Worm (Caenorhabditis elegans): ENCODE data around the gene srx-5.

Gene srx-5

DNA sequence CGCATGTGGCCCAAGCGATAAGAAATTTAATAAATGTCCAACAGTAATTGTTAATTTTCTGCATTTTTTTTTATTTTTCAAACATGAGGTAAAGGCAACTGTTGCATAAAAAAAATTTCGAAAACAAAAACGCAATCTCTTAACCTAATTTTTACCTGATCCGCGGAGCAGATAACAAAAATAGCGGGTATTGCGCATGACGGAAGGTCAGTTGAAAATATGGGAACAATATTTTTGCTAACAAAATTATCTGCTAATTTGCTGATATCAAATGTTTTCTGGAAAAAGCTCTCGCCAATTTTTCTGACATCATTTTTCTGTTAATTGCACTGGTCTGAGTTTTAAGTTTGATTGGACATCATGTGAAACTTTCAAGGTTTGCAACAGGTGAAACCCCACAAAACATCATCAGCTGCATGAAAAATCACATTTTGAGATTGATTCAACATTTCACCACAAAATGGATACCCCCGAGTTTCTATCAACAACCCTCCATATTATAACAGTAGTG lies 35.5 kb upstream of the srx-5 start, which contains the start of the genes F31F4.11 and srh-266:
Gene F31F4.11, minus strand, starts transcription at position 101 of the 511 bp plus-strand sequence.
Gene srh-266, plus strand, starts transcription at position 461 of the 511 bp plus-strand sequence.
- TF ChIP-seq hmg-4 (GFP tag; optimal IDR thresholded peaks at IDR 0.05), result no peak
- TF ChIP-seq B0310.2 (tag; optimal IDR thresholded peaks at IDR 0.05), result no peak
- TF ChIP-seq tbx-37 (GFP tag; conservative IDR thresholded peaks at IDR 0.05), result no peak
- TF ChIP-seq ets-7 (tag; optimal IDR thresholded peaks at IDR 0.05), result no peak
- no peak for TF ChIP-seq sea-1 (GFP tag; conservative IDR thresholded peaks at IDR 0.05)
- TF ChIP-seq ceh-13 (GFP tag; optimal IDR thresholded peaks at IDR 0.05), result no peak
- TF ChIP-seq hmbx-1 (tag; optimal IDR thresholded peaks at IDR 0.05), result no peak
- no peak for TF ChIP-seq flt-1 (GFP tag; IDR thresholded peaks at IDR 0.05)
- TF ChIP-seq tra-4 (tag; optimal IDR thresholded peaks at IDR 0.05), result no peak
- TF ChIP-seq scrt-1 (GFP tag; IDR thresholded peaks at IDR 0.05), result no peak
- no peak for TF ChIP-seq hnd-1 (tag; optimal IDR thresholded peaks at IDR 0.05)
- no peak for TF ChIP-seq tbx-11 (GFP tag; IDR thresholded peaks at IDR 0.05)

DNA sequence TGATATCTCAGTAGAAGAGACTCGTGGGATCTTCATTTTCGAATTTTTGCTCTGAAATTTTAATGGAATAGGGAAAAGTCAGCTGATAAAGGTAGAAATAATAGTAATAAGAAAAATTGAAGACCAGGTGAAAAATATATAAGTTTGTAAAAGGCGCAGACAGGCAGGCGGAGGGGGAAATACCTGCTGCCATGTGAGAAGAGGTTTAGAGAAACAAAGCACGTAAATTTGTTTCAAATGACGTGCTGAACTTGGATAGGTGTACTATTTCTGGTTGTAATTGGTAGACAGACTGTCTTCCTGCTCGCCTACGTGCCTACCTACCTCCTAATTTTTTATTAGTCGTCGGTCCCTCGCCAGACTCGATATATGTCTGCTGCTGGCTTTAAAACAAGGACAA lies 32.4 kb upstream of the srx-5 start, which contains the start of gene nhr-180:
Gene nhr-180, minus strand, starts transcription at position 52 of the 400 bp plus-strand sequence.
- TF ChIP-seq hnd-1 (tag; optimal IDR thresholded peaks at IDR 0.05), result no peak
- TF ChIP-seq tbx-37 (GFP tag; conservative IDR thresholded peaks at IDR 0.05), result no peak
- TF ChIP-seq ets-7 (tag; optimal IDR thresholded peaks at IDR 0.05), result no peak
- TF ChIP-seq aly-1 (tag; optimal IDR thresholded peaks at IDR 0.05), result no peak
- TF ChIP-seq hmg-4 (GFP tag; optimal IDR thresholded peaks at IDR 0.05), result no peak
- TF ChIP-seq ceh-36 (tag; optimal IDR thresholded peaks at IDR 0.05), result no peak
- no peak for TF ChIP-seq ama-1 (optimal IDR thresholded peaks at IDR 0.05)
- no peak for TF ChIP-seq pes-1 (GFP tag; IDR thresholded peaks at IDR 0.05)
- TF ChIP-seq sea-1 (GFP tag; conservative IDR thresholded peaks at IDR 0.05), result no peak
- TF ChIP-seq scrt-1 (GFP tag; IDR thresholded peaks at IDR 0.05), result no peak
- TF ChIP-seq B0310.2 (tag; optimal IDR thresholded peaks at IDR 0.05), result no peak
- no peak for TF ChIP-seq F13C5.2 (tag; optimal IDR thresholded peaks at IDR 0.05)

DNA sequence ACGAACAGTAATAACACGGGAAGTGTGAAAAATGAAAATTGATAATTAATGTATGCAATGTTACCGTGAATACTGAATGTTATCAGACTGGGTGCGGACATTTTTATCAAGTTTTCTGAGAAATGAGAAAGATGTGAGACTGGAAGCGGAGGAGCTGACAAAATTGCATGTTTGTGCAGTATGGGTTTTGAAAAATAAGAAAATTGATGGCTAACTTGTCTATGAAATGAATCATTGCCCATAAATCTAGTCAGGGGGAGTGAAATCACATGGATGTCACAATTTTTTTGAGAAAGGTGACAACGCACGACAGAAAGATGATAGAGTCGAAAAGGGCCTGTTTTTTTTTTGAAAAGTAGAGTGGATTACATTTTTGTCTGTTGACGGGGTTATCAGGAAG lies 28.5 kb upstream of the srx-5 start, which contains the start of gene sru-24:
Gene sru-24, minus strand, starts transcription at position 101 of the 400 bp plus-strand sequence.
- no peak for TF ChIP-seq B0310.2 (tag; optimal IDR thresholded peaks at IDR 0.05)
- no peak for TF ChIP-seq ama-1 (optimal IDR thresholded peaks at IDR 0.05)

DNA sequence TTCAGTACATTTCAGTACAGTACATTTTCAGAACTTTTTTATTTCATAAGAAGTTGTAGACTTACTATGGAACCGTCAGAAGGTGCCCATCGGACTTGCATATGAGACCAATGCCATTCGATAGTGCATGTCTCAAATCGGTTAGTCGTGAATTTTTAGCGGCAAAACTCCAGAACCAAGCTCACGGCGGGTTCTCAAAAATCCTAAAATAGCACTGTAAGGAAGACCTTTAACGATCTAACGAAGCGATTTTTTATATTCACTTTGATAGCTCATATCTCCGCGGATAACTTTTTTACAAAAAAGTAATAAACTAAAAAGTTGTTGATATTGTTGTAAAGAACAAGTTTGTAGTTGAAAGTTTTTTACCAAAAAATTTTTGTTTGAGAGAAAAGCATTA lies 25.7 kb upstream of the srx-5 start, which contains the start of gene sru-25:
Gene sru-25, minus strand, starts transcription at position 101 of the 400 bp plus-strand sequence.
- TF ChIP-seq F13C5.2 (tag; optimal IDR thresholded peaks at IDR 0.05), result no peak

DNA sequence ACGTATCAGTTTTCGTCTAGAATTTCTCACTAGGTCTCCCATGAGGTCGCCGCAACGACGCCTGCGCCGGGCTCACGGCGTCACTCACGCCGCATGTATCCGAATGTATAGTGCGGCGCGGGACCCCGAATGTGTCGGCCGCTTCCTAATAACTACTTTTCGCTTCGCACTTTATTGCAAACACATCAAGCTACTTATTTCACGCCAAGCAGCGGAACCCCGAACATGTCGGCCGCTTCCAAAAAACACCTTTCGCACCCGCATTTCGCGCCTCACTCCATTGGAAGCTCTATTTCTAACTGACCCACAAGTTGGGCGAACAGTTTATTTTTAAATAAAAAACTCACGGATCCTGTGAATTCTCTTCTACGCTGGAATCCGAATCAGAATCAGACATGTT lies 23.8 kb upstream of the srx-5 start:
- TF ChIP-seq hmg-4 (GFP tag; optimal IDR thresholded peaks at IDR 0.05) (no peak), tbx-37 (GFP tag; conservative IDR thresholded peaks at IDR 0.05) (no peak), hnd-1 (tag; optimal IDR thresholded peaks at IDR 0.05) (no peak), tbx-11 (GFP tag; IDR thresholded peaks at IDR 0.05) (no peak)

DNA sequence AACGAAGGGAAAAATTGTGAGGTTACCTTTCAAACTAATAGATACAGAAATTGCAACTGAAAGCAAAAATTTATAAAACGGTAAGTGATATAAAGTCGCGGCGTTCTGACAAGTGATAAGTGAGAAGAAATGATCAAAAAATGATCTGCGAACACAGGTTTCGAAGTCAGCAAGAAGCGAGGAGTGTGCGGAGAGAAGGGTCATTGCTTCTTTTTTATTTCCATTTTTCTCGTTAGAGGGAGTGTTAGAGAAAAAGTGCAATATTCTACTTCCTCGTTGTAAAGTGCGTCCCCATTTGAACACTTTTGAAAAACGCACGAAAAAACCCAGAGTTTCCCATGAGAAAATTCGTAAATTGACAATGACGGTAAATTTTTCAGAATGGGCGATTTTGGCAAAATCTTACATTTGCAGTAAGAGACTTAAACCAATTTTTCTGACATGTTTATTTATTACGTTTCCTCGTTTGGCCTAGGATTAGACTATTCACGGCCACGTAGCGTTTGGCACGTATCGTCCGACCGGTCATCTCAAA lies 23.3 kb upstream of the srx-5 start, which contains the start of the genes fbxa-72 and srx-21:
Gene fbxa-72, minus strand, starts transcription at position 204 of the 535 bp plus-strand sequence.
Gene srx-21, plus strand, starts transcription at position 485 of the 535 bp plus-strand sequence.
- TF ChIP-seq scrt-1 (GFP tag; IDR thresholded peaks at IDR 0.05), result no peak
- no peak for TF ChIP-seq ceh-13 (GFP tag; optimal IDR thresholded peaks at IDR 0.05)

DNA sequence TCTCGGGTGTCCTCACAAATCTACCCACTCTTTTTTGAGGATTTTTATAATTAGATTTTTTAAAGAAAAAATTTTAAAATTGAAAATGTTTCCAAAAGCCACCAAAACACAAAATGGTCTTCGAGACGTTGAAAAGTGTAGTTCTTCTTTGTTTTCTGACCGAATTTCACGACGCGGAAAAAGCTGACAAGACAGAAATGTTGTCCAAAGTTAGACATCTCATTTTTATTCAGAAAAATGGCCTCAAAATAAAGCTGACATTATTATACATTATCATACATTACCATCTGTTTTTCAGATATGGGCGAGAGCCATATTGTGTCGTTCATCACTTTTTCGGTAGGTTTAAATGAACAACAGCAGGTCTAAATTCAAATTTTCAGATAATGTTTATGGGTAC lies 20.2 kb upstream of the srx-5 start, which contains the start of gene srx-22:
Gene srx-22, plus strand, starts transcription at position 301 of the 400 bp plus-strand sequence.
- TF ChIP-seq pes-1 (GFP tag; IDR thresholded peaks at IDR 0.05) (no peak), ceh-13 (GFP tag; optimal IDR thresholded peaks at IDR 0.05) (no peak), tra-4 (tag; optimal IDR thresholded peaks at IDR 0.05) (no peak), hmbx-1 (tag; optimal IDR thresholded peaks at IDR 0.05) (no peak), aly-1 (tag; optimal IDR thresholded peaks at IDR 0.05) (no peak)

DNA sequence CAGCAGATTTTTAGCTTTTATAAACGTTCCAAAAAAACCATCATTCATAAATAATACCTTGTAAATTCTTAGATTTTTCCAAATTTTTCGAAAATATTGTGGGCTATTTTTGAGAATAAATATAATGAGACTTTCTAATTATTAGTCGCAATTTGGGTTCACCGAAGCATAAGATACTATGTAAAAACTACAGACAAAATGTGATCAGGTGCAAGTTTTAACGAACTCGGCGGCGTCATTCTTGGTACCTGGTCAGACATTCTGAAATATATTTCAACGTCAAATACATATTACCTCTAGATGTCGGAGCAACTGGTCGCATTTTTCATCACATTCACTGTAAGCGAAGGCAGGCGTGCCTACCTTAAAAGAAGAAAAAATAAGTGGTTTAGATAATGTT lies 17.8 kb upstream of the srx-5 start, which contains the start of gene srx-23:
Gene srx-23, plus strand, starts transcription at position 301 of the 400 bp plus-strand sequence.
- TF ChIP-seq F13C5.2 (tag; optimal IDR thresholded peaks at IDR 0.05), result no peak
- no peak for TF ChIP-seq ama-1 (optimal IDR thresholded peaks at IDR 0.05)
- TF ChIP-seq aly-1 (tag; optimal IDR thresholded peaks at IDR 0.05), result no peak
- TF ChIP-seq flt-1 (GFP tag; IDR thresholded peaks at IDR 0.05), result no peak

DNA sequence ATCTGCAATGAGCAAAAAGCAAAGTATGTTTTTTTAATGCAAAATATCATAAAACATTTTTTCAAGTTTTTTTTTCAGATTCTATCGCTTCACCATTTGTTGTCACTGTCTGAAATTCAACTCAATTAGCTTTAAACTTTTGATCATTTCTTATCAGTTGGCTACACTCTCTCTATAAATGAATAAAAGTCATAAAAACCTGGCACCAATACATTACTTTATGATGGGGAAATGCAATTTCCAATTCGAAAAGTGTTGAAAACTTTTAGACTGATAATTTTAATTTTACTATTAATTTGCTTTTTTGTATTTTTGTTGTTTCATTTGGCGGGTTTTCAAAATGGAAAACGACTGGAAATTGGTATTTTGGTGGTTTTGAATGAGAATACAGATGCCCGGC lies 16.0 kb upstream of the srx-5 start, which contains the start of gene F31F4.1:
Gene F31F4.1, plus strand, starts transcription at position 203 of the 400 bp plus-strand sequence.
- TF ChIP-seq aly-1 (tag; optimal IDR thresholded peaks at IDR 0.05), result no peak
- no peak for TF ChIP-seq scrt-1 (GFP tag; IDR thresholded peaks at IDR 0.05)
- no peak for TF ChIP-seq tbx-11 (GFP tag; IDR thresholded peaks at IDR 0.05)
- TF ChIP-seq ama-1 (optimal IDR thresholded peaks at IDR 0.05), result no peak
- TF ChIP-seq ceh-36 (tag; optimal IDR thresholded peaks at IDR 0.05), result no peak
- TF ChIP-seq pes-1 (GFP tag; IDR thresholded peaks at IDR 0.05), result no peak
- TF ChIP-seq ets-7 (tag; optimal IDR thresholded peaks at IDR 0.05), result no peak
- TF ChIP-seq tbx-37 (GFP tag; conservative IDR thresholded peaks at IDR 0.05), result no peak
- no peak for TF ChIP-seq sea-1 (GFP tag; conservative IDR thresholded peaks at IDR 0.05)
- TF ChIP-seq ceh-13 (GFP tag; optimal IDR thresholded peaks at IDR 0.05), result no peak
- no peak for TF ChIP-seq F13C5.2 (tag; optimal IDR thresholded peaks at IDR 0.05)
- TF ChIP-seq B0310.2 (tag; optimal IDR thresholded peaks at IDR 0.05), result no peak
- TF ChIP-seq hnd-1 (tag; optimal IDR thresholded peaks at IDR 0.05), result no peak
- no peak for TF ChIP-seq flt-1 (GFP tag; IDR thresholded peaks at IDR 0.05)
- no peak for TF ChIP-seq hmg-4 (GFP tag; optimal IDR thresholded peaks at IDR 0.05)
- TF ChIP-seq hmbx-1 (tag; optimal IDR thresholded peaks at IDR 0.05), result no peak
- no peak for TF ChIP-seq tra-4 (tag; optimal IDR thresholded peaks at IDR 0.05)

All from whole organism, early embryonic.